Fruit fly (Drosophila melanogaster) whole organism, embryonic: ENCODE results near the gene chif.

Experiments used
- Atf3 ChIP-seq: fragments of 200-800 bp; sonication (Bioruptor generic); optimal IDR thresholded peaks from 3 replicates; lab custom pipeline; 2016; ENCODE audit warnings: missing biosample characterization, missing genetic modification characterization
- Awh ChIP-seq: fragments of 200-800 bp; sonication (Bioruptor generic); IDR thresholded peaks from 2 replicates; pipeline ENCODE4, ENCODE4 v1.3.6; 2022; ENCODE audit warnings: missing biosample characterization, missing genetic modification characterization
- CG10543 ChIP-seq: fragments of 200-800 bp; sonication (Bioruptor generic); optimal IDR thresholded peaks from 3 replicates; lab custom pipeline; 2017; ENCODE audit warnings: missing biosample characterization, mild to moderate bottlenecking, missing genetic modification characterization, moderate library complexity
- CG10654 ChIP-seq: fragments of 200-800 bp; sonication (Bioruptor generic); optimal IDR thresholded peaks from 2 replicates; lab custom pipeline; 2016; ENCODE audit warnings: missing biosample characterization, missing genetic modification characterization
- CG10979 ChIP-seq: fragments of 200-800 bp; sonication (Bioruptor generic); optimal IDR thresholded peaks from 2 replicates; lab custom pipeline; 2018; ENCODE audit warnings: missing biosample characterization, mild to moderate bottlenecking, missing genetic modification characterization, moderate library complexity
- CG11085 ChIP-seq: fragments of 200-800 bp; sonication (Bioruptor generic); IDR thresholded peaks from 2 replicates; pipeline ENCODE4 v1.3.6; 2022; ENCODE audit warnings: missing biosample characterization, missing genetic modification characterization
- CG12391 ChIP-seq: fragments of 200-800 bp; sonication (Bioruptor generic); optimal IDR thresholded peaks from 3 replicates; lab custom pipeline; 2018; ENCODE audit warnings: missing biosample characterization, mild to moderate bottlenecking, missing genetic modification characterization, moderate library complexity
- CG12744 ChIP-seq: fragments of 200-800 bp; sonication (Bioruptor generic); optimal IDR thresholded peaks from 2 replicates; lab custom pipeline; 2016; ENCODE audit warnings: missing biosample characterization, missing genetic modification characterization
- CG14667 ChIP-seq: fragments of 200-800 bp; sonication (Bioruptor generic); IDR thresholded peaks from 2 replicates; pipeline ENCODE4 v1.3.6; 2022; ENCODE audit warnings: missing biosample characterization, missing genetic modification characterization
- CG1602 ChIP-seq: fragments of 200-800 bp; sonication (Bioruptor generic); optimal IDR thresholded peaks from 3 replicates; lab custom pipeline; 2016; ENCODE audit warnings: missing biosample characterization, missing genetic modification characterization
- CG17328 ChIP-seq: fragments of 200-800 bp; sonication (Bioruptor generic); IDR thresholded peaks from 2 replicates; pipeline ENCODE4 v1.3.6; 2022; ENCODE audit warnings: missing biosample characterization, missing genetic modification characterization
- CG18262 ChIP-seq: fragments of 200-800 bp; optimal IDR thresholded peaks from 3 replicates; lab custom pipeline; 2019; ENCODE audit warnings: missing biosample characterization, mild to moderate bottlenecking, missing genetic modification characterization, moderate library complexity
- CG30403 ChIP-seq: fragments of 200-800 bp; sonication (Bioruptor generic); optimal IDR thresholded peaks from 3 replicates; lab custom pipeline; 2016; ENCODE audit warnings: missing biosample characterization, missing genetic modification characterization
- CG31365 ChIP-seq: fragments of 200-800 bp; sonication (Bioruptor generic); optimal IDR thresholded peaks from 2 replicates; lab custom pipeline; 2018; ENCODE audit warnings: missing biosample characterization, mild to moderate bottlenecking, missing genetic modification characterization
- CG31441 ChIP-seq: fragments of 200-800 bp; sonication (Bioruptor generic); IDR thresholded peaks from 2 replicates; pipeline ENCODE4 v1.3.6; 2022; ENCODE audit warnings: missing biosample characterization, missing genetic modification characterization
- CG3163 ChIP-seq: fragments of 200-800 bp; sonication (Bioruptor generic); optimal IDR thresholded peaks from 3 replicates; lab custom pipeline; 2016; ENCODE audit warnings: missing biosample characterization, missing genetic modification characterization
- CG4730 ChIP-seq: fragments of 200-800 bp; sonication (Bioruptor generic); IDR thresholded peaks from 2 replicates; pipeline ENCODE4 v1.3.6; 2022; ENCODE audit warnings: missing biosample characterization, missing genetic modification characterization
- CG5245 ChIP-seq: fragments of 200-800 bp; sonication (Bioruptor generic); optimal IDR thresholded peaks from 3 replicates; lab custom pipeline; 2016; ENCODE audit warnings: missing biosample characterization, missing genetic modification characterization
- CG5953 ChIP-seq: fragments of 200-800 bp; sonication (Bioruptor generic); IDR thresholded peaks from 2 replicates; pipeline ENCODE4 v1.3.6; 2022; ENCODE audit warnings: missing biosample characterization, missing genetic modification characterization
- CG7839 ChIP-seq: fragments of 200-800 bp; sonication (Bioruptor generic); optimal IDR thresholded peaks from 3 replicates; lab custom pipeline; 2018; ENCODE audit warnings: missing biosample characterization, mild to moderate bottlenecking, missing genetic modification characterization, moderate library complexity
- CG7928 ChIP-seq: fragments of 200-800 bp; sonication (Bioruptor generic); optimal IDR thresholded peaks from 2 replicates; lab custom pipeline; 2017; ENCODE audit warnings: missing biosample characterization, mild to moderate bottlenecking, missing genetic modification characterization
- CG8281 ChIP-seq: fragments of 200-800 bp; sonication (Bioruptor generic); optimal IDR thresholded peaks from 2 replicates; lab custom pipeline; 2018; ENCODE audit warnings: missing biosample characterization, mild to moderate bottlenecking, missing genetic modification characterization, moderate library complexity
- CG9797 ChIP-seq: fragments of 200-800 bp; sonication (Bioruptor generic); optimal IDR thresholded peaks from 3 replicates; lab custom pipeline; 2018; ENCODE audit warnings: missing biosample characterization, mild to moderate bottlenecking, missing genetic modification characterization
- CG9817 ChIP-seq: fragments of 200-800 bp; sonication (Bioruptor generic); optimal IDR thresholded peaks from 2 replicates; lab custom pipeline; 2018; ENCODE audit warnings: missing biosample characterization, mild to moderate bottlenecking, missing genetic modification characterization, moderate library complexity
- CkIIα-i1 ChIP-seq: fragments of 200-800 bp; sonication (Bioruptor generic); IDR thresholded peaks from 2 replicates; pipeline ENCODE4 v1.3.6; 2022; ENCODE audit warnings: missing biosample characterization, missing genetic modification characterization
- Dll ChIP-seq: fragments of 200-800 bp; sonication (Bioruptor generic); IDR thresholded peaks from 4 replicates; pipeline ENCODE4 v1.3.6; 2022; ENCODE audit warnings: missing biosample characterization, missing genetic modification characterization; ENCODE audit not compliant: partially characterized antibody
- E2f1 ChIP-seq: fragments of 200-800 bp; sonication (Bioruptor generic); IDR thresholded peaks from 2 replicates; pipeline ENCODE4 v1.3.6; 2022; ENCODE audit warnings: missing biosample characterization, missing genetic modification characterization
- Hey ChIP-seq: fragments of 200-800 bp; sonication (Bioruptor generic); optimal IDR thresholded peaks from 3 replicates; lab custom pipeline; 2018; ENCODE audit warnings: missing biosample characterization, mild to moderate bottlenecking, missing genetic modification characterization
- Mad ChIP-seq: fragments of 200-800 bp; sonication (Bioruptor generic); optimal IDR thresholded peaks from 2 replicates; lab custom pipeline; 2016; ENCODE audit warnings: missing biosample characterization, missing genetic modification characterization
- NFAT ChIP-seq: fragments of 200-800 bp; sonication (Bioruptor generic); IDR thresholded peaks from 2 replicates; pipeline ENCODE4 v1.3.6; 2022; ENCODE audit warnings: missing biosample characterization, missing genetic modification characterization
- Pdp1 ChIP-seq, 2 experiments: fragments of 200-800 bp; sonication (Bioruptor generic); optimal IDR thresholded peaks; 3 replicates each; lab custom pipeline; 2016; ENCODE audit warnings: missing biosample characterization in 2 of 2, missing genetic modification characterization in 2 of 2, mild to moderate bottlenecking in 1 of 2, moderate library complexity in 1 of 2
- Sry-β ChIP-seq: fragments of 200-800 bp; sonication (Bioruptor generic); optimal IDR thresholded peaks from 2 replicates; lab custom pipeline; 2018; ENCODE audit warnings: missing biosample characterization, mild to moderate bottlenecking, missing genetic modification characterization, moderate library complexity
- Sry-δ ChIP-seq: fragments of 200-800 bp; sonication (Bioruptor generic); optimal IDR thresholded peaks from 2 replicates; lab custom pipeline; 2016; ENCODE audit warnings: missing biosample characterization, missing genetic modification characterization
- Vsx1 ChIP-seq: fragments of 200-800 bp; sonication (Bioruptor generic); optimal IDR thresholded peaks from 2 replicates; lab custom pipeline; 2017; ENCODE audit warnings: missing biosample characterization, mild to moderate bottlenecking, missing genetic modification characterization, missing genetic modification reagents
- ap ChIP-seq: fragments of 200-800 bp; sonication (Bioruptor generic); IDR thresholded peaks from 2 replicates; pipeline ENCODE4 v1.3.6; 2022; ENCODE audit warnings: missing biosample characterization, missing genetic modification characterization
- ase ChIP-seq: fragments of 200-800 bp; sonication (Bioruptor generic); IDR thresholded peaks from 3 replicates; pipeline ENCODE4 v1.3.6; 2022; ENCODE audit warnings: missing biosample characterization, missing genetic modification characterization
- btn ChIP-seq: fragments of 200-800 bp; sonication (Bioruptor generic); optimal IDR thresholded peaks from 2 replicates; lab custom pipeline; 2016; ENCODE audit warnings: missing biosample characterization, missing genetic modification characterization
- esg ChIP-seq: fragments of 200-800 bp; sonication (Bioruptor generic); conservative IDR thresholded peaks from 2 replicates; pipeline ENCODE4 v1.3.6; 2022; ENCODE audit warnings: missing biosample characterization, missing genetic modification characterization
- fd3F ChIP-seq: fragments of 200-800 bp; sonication (Bioruptor generic); optimal IDR thresholded peaks from 2 replicates; lab custom pipeline; 2018; ENCODE audit warnings: missing biosample characterization, mild to moderate bottlenecking, missing genetic modification characterization, moderate library complexity
- gcm ChIP-seq: fragments of 200-800 bp; sonication (Bioruptor generic); optimal IDR thresholded peaks from 2 replicates; lab custom pipeline; 2019; ENCODE audit warnings: missing biosample characterization, mild to moderate bottlenecking, missing genetic modification characterization, moderate library complexity
- grn ChIP-seq: fragments of 200-800 bp; sonication (Bioruptor generic); optimal IDR thresholded peaks from 3 replicates; lab custom pipeline; 2017; ENCODE audit warnings: missing biosample characterization, missing genetic modification characterization
- gsb ChIP-seq: fragments of 200-800 bp; sonication (Bioruptor generic); IDR thresholded peaks from 2 replicates; pipeline ENCODE4 v1.3.6; 2022; ENCODE audit warnings: missing biosample characterization, missing genetic modification characterization
- kah ChIP-seq: fragments of 200-800 bp; sonication (Bioruptor generic); optimal IDR thresholded peaks from 2 replicates; lab custom pipeline; 2018; ENCODE audit warnings: missing biosample characterization, mild to moderate bottlenecking, missing genetic modification characterization
- oc ChIP-seq: fragments of 200-800 bp; sonication (Bioruptor generic); optimal IDR thresholded peaks from 2 replicates; lab custom pipeline; 2018; ENCODE audit warnings: missing biosample characterization, mild to moderate bottlenecking, missing genetic modification characterization, moderate library complexity
- repo ChIP-seq: fragments of 200-800 bp; sonication (Bioruptor generic); optimal IDR thresholded peaks from 2 replicates; lab custom pipeline; 2016; ENCODE audit warnings: missing biosample characterization, missing genetic modification characterization
- sens ChIP-seq: fragments of 200-800 bp; sonication (Bioruptor generic); peaks from one replicate; lab custom pipeline; 2016; ENCODE audit warnings: missing biosample characterization, missing genetic modification characterization
- slp2 ChIP-seq: fragments of 200-800 bp; sonication (Bioruptor generic); optimal IDR thresholded peaks from 2 replicates; lab custom pipeline; 2016; ENCODE audit warnings: missing biosample characterization, missing genetic modification characterization
- sqz ChIP-seq: fragments of 200-800 bp; sonication (Bioruptor generic); optimal IDR thresholded peaks from 3 replicates; lab custom pipeline; 2018; ENCODE audit warnings: missing biosample characterization, mild to moderate bottlenecking, missing genetic modification characterization
- stwl ChIP-seq: fragments of 200-800 bp; sonication (Bioruptor generic); optimal IDR thresholded peaks from 3 replicates; lab custom pipeline; 2018; ENCODE audit warnings: missing biosample characterization, mild to moderate bottlenecking, missing genetic modification characterization, moderate library complexity
- ttk ChIP-seq: fragments of 200-800 bp; sonication (Bioruptor generic); IDR thresholded peaks from 2 replicates; pipeline ENCODE4 v2.1.2; 2022; ENCODE audit warnings: missing biosample characterization, missing genetic modification characterization
- twi ChIP-seq: fragments of 200-800 bp; optimal IDR thresholded peaks from 2 replicates; lab custom pipeline; 2019; ENCODE audit warnings: missing biosample characterization, mild to moderate bottlenecking, missing genetic modification characterization, moderate library complexity

chif gene

dm6 chr2L:16357865-16358264 lies 5.4 kb upstream of the chif start (continued):
- TF ChIP-seq CG7928 (GFP tag; lab: Kevin White, UChicago) (no peak), CG31365 (tag; lab: Kevin White, UChicago) (no peak), CG14667 (GFP tag; lab: Robert Waterston, UW) (no peak), esg (GFP tag; lab: Robert Waterston, UW) (peak; percentile 31), CkIIα-i1 (GFP tag; lab: Robert Waterston, UW) (no peak), gcm (GFP tag; lab: Kevin White, UChicago) (peak; percentile 31), Sry-δ (GFP tag; lab: Kevin White, UChicago) (no peak), sens (GFP tag; lab: Kevin White, UChicago) (peak; percentile 82), btn (GFP tag; lab: Kevin White, UChicago) (no peak), Awh (no peak; the same call in 1 of the 2 replicates), Atf3 (GFP tag; lab: Kevin White, UChicago) (no peak), twi (peak; percentile 13), gsb (no peak), CG12744 (no peak), CG17328 (GFP tag; lab: Robert Waterston, UW) (0 out of 2 replicates have a peak, but pooled peaks have one; percentile 22), kah (GFP tag; lab: Kevin White, UChicago) (no peak), oc (tag; lab: Kevin White, UChicago) (no peak), repo (GFP tag; lab: Kevin White, UChicago) (no peak), CG5245 (GFP tag; lab: Kevin White, UChicago) (no peak), CG5953 (no peak), CG30403 (GFP tag; lab: Kevin White, UChicago) (peak; percentile 3), CG18262 (tag; lab: Kevin White, UChicago) (peak; percentile 56), CG11085 (GFP tag; lab: Robert Waterston, UW) (no peak), CG10543 (GFP tag; lab: Kevin White, UChicago) (no peak), Vsx1 (no peak), CG7839 (tag; lab: Kevin White, UChicago) (peak; percentile 38), CG9817 (tag; lab: Kevin White, UChicago) (no peak), Dll (no peak), Sry-β (GFP tag; lab: Kevin White, UChicago) (no peak), CG8281 (tag; lab: Kevin White, UChicago) (no peak), slp2 (no peak), CG10654 (no peak), fd3F (GFP tag; lab: Kevin White, UChicago) (no peak), grn (GFP tag; lab: Kevin White, UChicago) (no peak), sqz (peak; percentile 37), NFAT (GFP tag; lab: Robert Waterston, UW) (no peak), CG1602 (no peak), Pdp1 (GFP tag; optimal IDR thresholded peaks at IDR 0.05; lab: Kevin White, UChicago) (no peak), ap (GFP tag; lab: Robert Waterston, UW) (no peak), ttk (GFP tag; lab: Robert Waterston, UW) (no peak), stwl (tag; lab: Kevin White, UChicago) (no peak), E2f1 (peak; percentile 49), CG4730 (no peak), Hey (tag; lab: Kevin White, UChicago) (no peak), Mad (GFP tag; lab: Kevin White, UChicago) (no peak), ase (GFP tag; lab: Robert Waterston, UW) (0 out of 3 replicates have a peak, but pooled peaks have one; percentile 7), CG3163 (GFP tag; lab: Kevin White, UChicago) (no peak), CG10979 (tag; lab: Kevin White, UChicago) (peak; percentile 42), CG31441 (GFP tag; lab: Robert Waterston, UW) (peak; percentile 50; the same call in 1 of the 2 replicates), CG12391 (tag; lab: Kevin White, UChicago) (peak; percentile 59), CG9797 (GFP tag; lab: Kevin White, UChicago) (no peak)
- TF ChIP-seq, all 482 proteins: peak for 73
